Fruit fly (Drosophila melanogaster) whole organism, embryonic: ENCODE results near the gene CG11791.

ENCODE experiments used
- CG12659 ChIP-seq: fragments of 200-800 bp; sonication (Bioruptor generic); optimal IDR thresholded peaks from 3 replicates; lab custom pipeline; 2017; ENCODE audit warnings: mild to moderate bottlenecking, missing biosample characterization, missing genetic modification reagents, missing genetic modification characterization
- Dfd ChIP-seq, 2 experiments: fragments of >200 bp; optimal IDR thresholded peaks; 2 replicates each; lab custom pipeline; 2017; ENCODE audit warnings: missing biosample characterization in 2 of 2, missing genetic modification characterization in 2 of 2
- NC2α ChIP-seq: fragments of 200-800 bp; sonication (Bioruptor generic); optimal IDR thresholded peaks from 2 replicates; lab custom pipeline; 2016; ENCODE audit warnings: missing biosample characterization, missing genetic modification characterization
- Sox102F ChIP-seq: fragments of 200-800 bp; sonication (Bioruptor generic); optimal IDR thresholded peaks from 2 replicates; lab custom pipeline; 2018; ENCODE audit warnings: missing biosample characterization, mild to moderate bottlenecking, missing genetic modification characterization, moderate library complexity
- ac ChIP-seq: fragments of 200-800 bp; sonication (Bioruptor generic); optimal IDR thresholded peaks from 3 replicates; lab custom pipeline; 2017; ENCODE audit warnings: missing biosample characterization, mild to moderate bottlenecking, missing genetic modification characterization
- corto ChIP-seq: fragments of 200-800 bp; sonication (Bioruptor generic); optimal IDR thresholded peaks from 2 replicates; lab custom pipeline; 2016; ENCODE audit warnings: missing biosample characterization, mild to moderate bottlenecking, missing genetic modification characterization, moderate library complexity
- crol ChIP-seq: fragments of 200-800 bp; sonication (Bioruptor generic); IDR thresholded peaks from 2 replicates; pipeline ENCODE4 v1.3.6; 2022; ENCODE audit warnings: missing biosample characterization, missing genetic modification characterization
- ems ChIP-seq: fragments of 200-800 bp; sonication (Bioruptor generic); optimal IDR thresholded peaks from 3 replicates; lab custom pipeline; 2016; ENCODE audit warnings: missing biosample characterization, missing genetic modification characterization
- ham ChIP-seq: fragments of 200-800 bp; sonication (Bioruptor generic); IDR thresholded peaks from 2 replicates; pipeline ENCODE4 v1.3.6; 2022; ENCODE audit warnings: missing biosample characterization, missing genetic modification characterization
- oc ChIP-seq: fragments of 200-800 bp; sonication (Bioruptor generic); optimal IDR thresholded peaks from 2 replicates; lab custom pipeline; 2018; ENCODE audit warnings: missing biosample characterization, mild to moderate bottlenecking, missing genetic modification characterization, moderate library complexity
- otp ChIP-seq: fragments of 200-800 bp; sonication (Bioruptor generic); IDR thresholded peaks from 3 replicates; pipeline ENCODE4, ENCODE4 v1.3.6; 2022; ENCODE audit warnings: missing biosample characterization, missing genetic modification characterization
- zen ChIP-seq: fragments of 200-800 bp; sonication (Bioruptor generic); optimal IDR thresholded peaks from 3 replicates; lab custom pipeline; 2018; ENCODE audit warnings: missing biosample characterization, mild to moderate bottlenecking, missing genetic modification characterization, moderate library complexity

DNA sequence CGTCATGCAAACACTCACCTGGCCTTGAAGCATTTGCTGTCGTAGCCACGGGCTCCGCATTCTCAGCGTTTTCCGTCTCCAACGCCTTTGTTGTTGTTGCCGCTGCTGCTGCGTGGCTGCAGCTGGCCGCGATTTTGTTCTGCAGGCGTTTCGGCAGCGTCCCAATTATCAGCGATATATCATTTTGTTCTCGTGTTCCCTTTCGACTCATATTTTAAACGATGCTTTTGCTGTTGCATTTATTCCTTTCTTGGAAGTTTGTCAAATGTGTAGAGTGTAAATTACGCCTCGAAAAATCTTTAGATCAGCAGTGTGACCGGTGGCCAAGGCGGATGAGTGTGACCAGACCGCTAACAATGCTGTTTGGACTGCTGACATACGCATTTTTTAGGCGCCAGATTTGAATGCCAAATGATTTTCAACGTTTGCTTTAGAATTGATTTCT is 16.3 kb upstream of the CG11791 start, which contains the start of gene Smg6:
- no peak for TF ChIP-seq ac
- no peak for TF ChIP-seq Dfd (GFP tag; optimal IDR thresholded peaks at IDR 0.05; lab: Kevin White, UChicago)
- TF ChIP-seq Sox102F = no peak
- TF ChIP-seq NC2α = no peak
- TF ChIP-seq ham (GFP tag; lab: Robert Waterston, UW) = no peak
- TF ChIP-seq corto (GFP tag; lab: Kevin White, UChicago) = no peak
- no peak for TF ChIP-seq oc (tag; lab: Kevin White, UChicago)
- TF ChIP-seq crol (GFP tag; lab: Robert Waterston, UW) = no peak
- TF ChIP-seq zen (tag; lab: Kevin White, UChicago) = peak; percentile 22
- peak; percentile 1 for TF ChIP-seq CG12659 (GFP tag; lab: Kevin White, UChicago)
- TF ChIP-seq otp = no peak
- TF ChIP-seq ems (GFP tag; lab: Kevin White, UChicago) = no peak
